Fruit fly (Drosophila melanogaster): ENCODE measurements around the gene asun.

DNA sequence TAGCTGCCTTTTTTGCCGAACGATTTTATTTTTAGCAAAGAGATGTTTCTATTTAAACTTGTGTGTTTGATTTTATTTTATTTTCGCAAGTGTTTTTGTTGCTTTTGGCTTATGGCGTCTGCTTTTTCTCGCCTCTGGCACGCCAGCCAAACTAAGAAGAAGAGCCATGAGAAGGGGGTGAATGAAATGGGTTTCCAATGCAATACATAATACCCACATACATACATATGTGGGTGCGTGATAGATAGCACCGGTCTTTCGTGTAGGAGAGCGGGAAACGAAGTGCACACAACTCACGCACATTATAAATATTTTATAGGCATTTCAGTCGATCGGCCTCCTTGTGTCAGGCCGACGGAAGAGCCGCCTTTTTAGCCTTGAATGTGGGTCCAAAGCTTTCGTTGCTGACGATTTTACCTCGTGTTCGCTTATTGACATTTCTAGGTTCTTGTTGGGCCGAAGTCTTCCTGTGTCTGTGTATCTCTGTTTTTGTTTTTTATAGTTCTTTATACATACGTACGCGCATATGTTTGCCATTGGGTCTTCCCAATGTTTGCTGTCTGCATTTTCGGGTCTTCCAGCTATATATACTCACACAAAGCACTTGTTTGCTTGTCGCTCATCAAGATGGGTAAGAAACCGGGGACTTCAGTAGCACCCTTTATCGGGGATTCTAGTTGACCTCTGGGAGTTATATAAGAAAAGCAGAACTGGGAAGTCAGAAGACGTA is 12.0 kb downstream of the asun start:
- TF ChIP-seq CTCF (optimal IDR thresholded peaks at IDR 0.05) = no peak
- TF ChIP-seq CG8478 (optimal IDR thresholded peaks at IDR 0.05) = no peak
